Fruit fly (Drosophila melanogaster): ENCODE measurements around the gene Hsp27.
A peak's percentile ranks its signal among the peaks of the same experiment; 100 is the strongest.

Hsp27 gene

DNA sequence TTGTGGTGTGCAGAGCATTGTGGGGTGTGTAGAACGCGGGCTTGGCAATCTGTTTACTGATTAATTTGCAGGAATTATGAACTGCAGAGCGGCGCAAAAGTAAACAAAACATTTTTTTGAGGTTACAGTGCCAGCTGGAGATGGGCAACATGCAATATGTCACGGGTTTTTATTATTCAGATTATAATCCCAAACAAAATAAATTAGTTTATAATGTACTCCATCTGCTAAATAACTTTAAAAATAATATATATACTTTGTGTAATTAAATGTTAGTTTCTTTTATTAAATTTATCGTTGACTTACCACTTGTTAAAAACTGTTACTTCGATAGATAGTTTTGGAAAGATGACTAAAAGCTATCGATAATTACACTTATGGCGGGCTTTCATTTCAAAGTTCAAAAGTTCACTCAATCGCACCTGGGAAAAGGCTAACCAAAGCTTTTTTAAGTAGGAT, 12.9 kb upstream of the Hsp27 start, which contains the start of gene Fdx1 (continued):
- no peak for TF ChIP-seq CG1233 (GFP tag; optimal IDR thresholded peaks at IDR 0.05)
- TF ChIP-seq kni (GFP tag; optimal IDR thresholded peaks at IDR 0.05): no peak
- peak; percentile 80 for TF ChIP-seq sqz (GFP tag; optimal IDR thresholded peaks at IDR 0.05)
- TF ChIP-seq Abd-B (GFP tag; optimal IDR thresholded peaks at IDR 0.05): no peak
- TF ChIP-seq onecut (GFP tag; IDR thresholded peaks at IDR 0.05): no peak
- TF ChIP-seq Pdp1 (GFP tag; optimal IDR thresholded peaks at IDR 0.05): peak in 1 of 2 experiments; percentile 59
- TF ChIP-seq CG4282 (GFP tag; optimal IDR thresholded peaks at IDR 0.05): no peak
- no peak for TF ChIP-seq da (GFP tag; optimal IDR thresholded peaks at IDR 0.05)
- TF ChIP-seq CG9797 (GFP tag; optimal IDR thresholded peaks at IDR 0.05): no peak
- no peak for TF ChIP-seq CG7987 (GFP tag; optimal IDR thresholded peaks at IDR 0.05)
- TF ChIP-seq CG18764 (GFP tag; optimal IDR thresholded peaks at IDR 0.05): peak; percentile 21
- TF ChIP-seq Bgb (GFP tag; IDR thresholded peaks at IDR 0.05; ENCODE audit: partially characterized antibody): peak; percentile 33; the same call in 1 of the 2 replicates
- no peak for TF ChIP-seq GATAe (GFP tag; conservative IDR thresholded peaks at IDR 0.05)
- TF ChIP-seq zfh1 (GFP tag; IDR thresholded peaks at IDR 0.05): no peak
- TF ChIP-seq Dip2 (GFP tag; IDR thresholded peaks at IDR 0.05): no peak
- peak; percentile 53; the same call in 2 of the 3 replicates for TF ChIP-seq knrl (GFP tag; IDR thresholded peaks at IDR 0.05; ENCODE audit: partially characterized antibody)
- TF ChIP-seq CG7839 (tag; optimal IDR thresholded peaks at IDR 0.05): peak; percentile 32
- TF ChIP-seq Rx (GFP tag; IDR thresholded peaks at IDR 0.05): no peak
- no peak for TF ChIP-seq CG6813 (GFP tag; optimal IDR thresholded peaks at IDR 0.05)
- TF ChIP-seq Awh (GFP tag; IDR thresholded peaks at IDR 0.05): no peak
- peak; percentile 6 for TF ChIP-seq CrebB (tag; optimal IDR thresholded peaks at IDR 0.05)
- 0 out of 3 replicates have a peak, but pooled peaks have one; percentile 51 for TF ChIP-seq gce (GFP tag; IDR thresholded peaks at IDR 0.05)
- TF ChIP-seq C15 (GFP tag; IDR thresholded peaks at IDR 0.05): no peak
- no peak for TF ChIP-seq CG4404 (GFP tag; IDR thresholded peaks at IDR 0.05)
- TF ChIP-seq CG3163 (GFP tag; optimal IDR thresholded peaks at IDR 0.05): no peak
- peak; percentile 16 for TF ChIP-seq fd3F (GFP tag; optimal IDR thresholded peaks at IDR 0.05)
- peak; percentile 28 for TF ChIP-seq CG17385 (GFP tag; optimal IDR thresholded peaks at IDR 0.05)
- no peak for TF ChIP-seq CG10959 (GFP tag; IDR thresholded peaks at IDR 0.05)
- no peak; the same call in 1 of the 2 replicates for TF ChIP-seq CG32772 (GFP tag; IDR thresholded peaks at IDR 0.05)
- TF ChIP-seq tio (GFP tag; optimal IDR thresholded peaks at IDR 0.05): no peak
- no peak for TF ChIP-seq disco-r (GFP tag; optimal IDR thresholded peaks at IDR 0.05)
- no peak; the same call in 1 of the 2 replicates for TF ChIP-seq lmd (GFP tag; IDR thresholded peaks at IDR 0.05)
- peak; percentile 73 for TF ChIP-seq HLH4C (GFP tag; IDR thresholded peaks at IDR 0.05; ENCODE audit: partially characterized antibody)
- no peak for TF ChIP-seq dimm (GFP tag; IDR thresholded peaks at IDR 0.05)
- no peak for TF ChIP-seq Fer2 (tag; optimal IDR thresholded peaks at IDR 0.05)
- TF ChIP-seq CG5180 (GFP tag; optimal IDR thresholded peaks at IDR 0.05): no peak
- TF ChIP-seq Dek (tag; optimal IDR thresholded peaks at IDR 0.05): peak; percentile 15
- peak; percentile 39; the same call in 1 of the 3 replicates for TF ChIP-seq Dbx (GFP tag; IDR thresholded peaks at IDR 0.05)
- no peak for TF ChIP-seq CG8089 (GFP tag; optimal IDR thresholded peaks at IDR 0.05)
- peak; percentile 53 for TF ChIP-seq CG15269 (tag; optimal IDR thresholded peaks at IDR 0.05)
- peak; percentile 60 for TF ChIP-seq Ptx1 (GFP tag; IDR thresholded peaks at IDR 0.05)
- no peak for TF ChIP-seq sc (optimal IDR thresholded peaks at IDR 0.05)
- TF ChIP-seq sc (GFP tag; optimal IDR thresholded peaks at IDR 0.05): no peak
- no peak for TF ChIP-seq Hr78 (GFP tag; optimal IDR thresholded peaks at IDR 0.05)
- peak; percentile 74 for TF ChIP-seq slbo (GFP tag; IDR thresholded peaks at IDR 0.05)
- TF ChIP-seq Tbp (GFP tag; optimal IDR thresholded peaks at IDR 0.05): no peak
- no peak for TF ChIP-seq pb (GFP tag; optimal IDR thresholded peaks at IDR 0.05)
- TF ChIP-seq Max (GFP tag; optimal IDR thresholded peaks at IDR 0.05): no peak
- TF ChIP-seq ap (GFP tag; IDR thresholded peaks at IDR 0.05): no peak; the same call in 1 of the 2 replicates
- TF ChIP-seq br (optimal IDR thresholded peaks at IDR 0.05): no peak
- no peak for TF ChIP-seq Poxn (GFP tag; IDR thresholded peaks at IDR 0.05)
- no peak for TF ChIP-seq ssp (GFP tag; IDR thresholded peaks at IDR 0.05)
